Worm (Caenorhabditis elegans) whole organism, L4 larva: Measurements from ENCODE around the gene F17E9.15.

Source experiments
- F26F4.8 ChIP-seq: fragments of 200-800 bp; sonication (Bioruptor generic); conservative IDR thresholded peaks from 2 replicates; pipeline ENCODE4 v1.3.6; 2022; ENCODE audit warnings: missing genetic modification characterization, missing compliant biosample characterization
- F37D6.2 ChIP-seq: sonication (generic microtip); optimal IDR thresholded peaks from 2 replicates; lab custom pipeline; 2016; ENCODE audit warnings: mild to moderate bottlenecking, missing genetic modification characterization, missing compliant biosample characterization
- F49E8.2 ChIP-seq: sonication (generic microtip); optimal IDR thresholded peaks from 2 replicates; lab custom pipeline; 2016; ENCODE audit warnings: missing compliant biosample characterization, mild to moderate bottlenecking, missing genetic modification characterization, borderline replicate concordance
- R02D3.7 ChIP-seq: fragments of 150-350 bp; sonication (generic microtip); optimal IDR thresholded peaks from 3 replicates; lab custom pipeline; 2014; ENCODE audit warnings: missing biosample characterization, missing genetic modification characterization
- T20F7.1 ChIP-seq: fragments of 200-800 bp; sonication (Bioruptor generic); optimal IDR thresholded peaks from 2 replicates; lab custom pipeline; 2018; ENCODE audit warnings: mild to moderate bottlenecking, missing genetic modification characterization, missing compliant biosample characterization
- T26A8.4 ChIP-seq: fragments of 200-800 bp; sonication (Bioruptor generic); IDR thresholded peaks from 2 replicates; pipeline ENCODE4 v1.3.6; 2022; ENCODE audit warnings: missing genetic modification characterization, missing compliant biosample characterization
- Y75B8A.6 ChIP-seq: fragments of 200-800 bp; sonication (Bioruptor generic); IDR thresholded peaks from 2 replicates; pipeline ENCODE4 v1.3.6; 2022; ENCODE audit warnings: missing genetic modification reagents, missing genetic modification characterization, missing compliant biosample characterization
- ama-1 ChIP-seq: fragments of 150-350 bp; optimal IDR thresholded peaks from 2 replicates; lab custom pipeline; 2014; ENCODE audit warnings: inconsistent platforms, mixed read lengths
- ceh-20 ChIP-seq: fragments of 200-800 bp; sonication (Bioruptor generic); IDR thresholded peaks from 2 replicates; pipeline ENCODE4 v1.3.6; 2022; ENCODE audit warnings: missing genetic modification reagents, missing genetic modification characterization, missing compliant biosample characterization
- ceh-28 ChIP-seq: fragments of 150-350 bp; optimal IDR thresholded peaks from 2 replicates; lab custom pipeline; 2014; ENCODE audit warnings: missing biosample characterization, missing genetic modification reagents, missing genetic modification characterization
- ceh-32 ChIP-seq: sonication (generic microtip); optimal IDR thresholded peaks from 2 replicates; lab custom pipeline; 2016; ENCODE audit warnings: mild to moderate bottlenecking, missing genetic modification characterization, missing compliant biosample characterization; ENCODE audit not compliant: poor library complexity
- daf-16 ChIP-seq, 3 experiments: sonication (generic microtip); optimal IDR thresholded peaks; 2 replicates each; lab custom pipeline; 2016 to 2017; ENCODE audit warnings: missing genetic modification characterization in 3 of 3, missing genetic modification reagents in 3 of 3, mild to moderate bottlenecking in 2 of 3, missing compliant biosample characterization in 2 of 3, missing biosample characterization in 1 of 3, moderate library complexity in 1 of 3
- daf-8 ChIP-seq: fragments of 200-800 bp; sonication (Bioruptor generic); IDR thresholded peaks from 2 replicates; pipeline ENCODE4 v1.3.6; 2022; ENCODE audit warnings: missing genetic modification characterization, missing compliant biosample characterization
- dmd-9 ChIP-seq: fragments of 200-800 bp; sonication (Bioruptor generic); IDR thresholded peaks from 2 replicates; pipeline ENCODE4 v1.3.6; 2022; ENCODE audit warnings: missing genetic modification reagents, missing genetic modification characterization, missing compliant biosample characterization
- dpl-1 ChIP-seq: fragments of 150-350 bp; optimal IDR thresholded peaks from 2 replicates; lab custom pipeline; 2014; ENCODE audit warnings: missing biosample characterization, missing genetic modification reagents, missing genetic modification characterization
- egl-27 ChIP-seq: sonication (generic microtip); optimal IDR thresholded peaks from 3 replicates; lab custom pipeline; 2017; ENCODE audit warnings: missing biosample characterization, missing genetic modification reagents, missing genetic modification characterization
- hlh-30 ChIP-seq: sonication (generic microtip); optimal IDR thresholded peaks from 2 replicates; lab custom pipeline; 2017; ENCODE audit warnings: antibody characterized with exemption, mild to moderate bottlenecking, missing genetic modification characterization, missing compliant biosample characterization; ENCODE audit not compliant: insufficient read depth
- jun-1 ChIP-seq: fragments of 150-350 bp; optimal IDR thresholded peaks from 2 replicates; lab custom pipeline; 2014; ENCODE audit warnings: missing biosample characterization, missing genetic modification reagents, missing genetic modification characterization
- lin-29 ChIP-seq: fragments of 200-800 bp; sonication (Bioruptor generic); IDR thresholded peaks from 2 replicates; pipeline ENCODE4 v1.3.6; 2022; ENCODE audit warnings: missing genetic modification reagents, missing genetic modification characterization, missing compliant biosample characterization
- lin-38 ChIP-seq: fragments of 200-800 bp; sonication (Bioruptor generic); IDR thresholded peaks from 2 replicates; pipeline ENCODE4 v1.3.6; 2022; ENCODE audit warnings: missing genetic modification reagents, missing genetic modification characterization, missing compliant biosample characterization
- lin-39 ChIP-seq: fragments of 150-350 bp; optimal IDR thresholded peaks from 2 replicates; lab custom pipeline; 2014; ENCODE audit warnings: missing biosample characterization, missing genetic modification reagents, missing genetic modification characterization
- lir-3 ChIP-seq: sonication (generic microtip); optimal IDR thresholded peaks from 2 replicates; lab custom pipeline; 2016; ENCODE audit warnings: mild to moderate bottlenecking, missing genetic modification characterization, missing compliant biosample characterization
- madf-5 ChIP-seq, 2 experiments: fragments of 200-800 bp; sonication (Bioruptor generic); IDR thresholded peaks; 2 replicates each; pipeline ENCODE4 v1.3.6; 2022; ENCODE audit warnings: missing compliant biosample characterization in 2 of 2, missing genetic modification characterization in 2 of 2
- mdl-1 ChIP-seq, 2 experiments: fragments of 150-350 bp in 1 of 2; sonication (generic microtip) in 1 of 2; optimal IDR thresholded peaks; 2 replicates each; lab custom pipeline; 2014 to 2017; ENCODE audit warnings: missing biosample characterization in 2 of 2, missing genetic modification characterization in 2 of 2
- mep-1 ChIP-seq: fragments of 150-350 bp; sonication (generic microtip); optimal IDR thresholded peaks from 3 replicates; lab custom pipeline; 2014; ENCODE audit warnings: missing biosample characterization, missing genetic modification characterization
- mxl-3 ChIP-seq: fragments of 200-800 bp; sonication (Bioruptor generic); optimal IDR thresholded peaks from 2 replicates; lab custom pipeline; 2018; ENCODE audit warnings: mild to moderate bottlenecking, missing genetic modification characterization, missing compliant biosample characterization
- nhr-11 ChIP-seq: fragments of 150-350 bp; optimal IDR thresholded peaks from 2 replicates; lab custom pipeline; 2014; ENCODE audit warnings: missing biosample characterization, missing genetic modification characterization
- nhr-237 ChIP-seq: sonication (generic microtip); optimal IDR thresholded peaks from 2 replicates; lab custom pipeline; 2017; ENCODE audit warnings: missing biosample characterization, missing genetic modification characterization
- nhr-28 ChIP-seq: fragments of 150-350 bp; optimal IDR thresholded peaks from 2 replicates; lab custom pipeline; 2014; ENCODE audit warnings: missing biosample characterization, missing genetic modification characterization
- nhr-48 ChIP-seq: sonication (generic microtip); optimal IDR thresholded peaks from 2 replicates; lab custom pipeline; 2016; ENCODE audit warnings: mild to moderate bottlenecking, missing genetic modification characterization, missing compliant biosample characterization
- nhr-6 ChIP-seq: fragments of 150-350 bp; optimal IDR thresholded peaks from 2 replicates; lab custom pipeline; 2014; ENCODE audit warnings: missing biosample characterization, missing genetic modification characterization
- rbr-2 ChIP-seq: sonication (generic microtip); optimal IDR thresholded peaks from 2 replicates; lab custom pipeline; 2016; ENCODE audit warnings: missing genotype, missing genetic modification characterization, missing compliant biosample characterization
- saeg-2 ChIP-seq: fragments of 200-800 bp; sonication (Bioruptor generic); IDR thresholded peaks from 2 replicates; pipeline ENCODE4 v1.3.6; 2022; ENCODE audit warnings: missing genetic modification reagents, missing genetic modification characterization, missing compliant biosample characterization
- sdz-12 ChIP-seq: fragments of 200-800 bp; sonication (Bioruptor generic); optimal IDR thresholded peaks from 2 replicates; lab custom pipeline; 2018; ENCODE audit warnings: mild to moderate bottlenecking, missing genetic modification characterization, missing compliant biosample characterization
- skn-1 ChIP-seq: fragments of 150-350 bp; optimal IDR thresholded peaks from 2 replicates; lab custom pipeline; 2014; ENCODE audit warnings: missing biosample characterization, missing genetic modification characterization
- snpc-1.2 ChIP-seq: fragments of 200-800 bp; sonication (Bioruptor generic); IDR thresholded peaks from 2 replicates; pipeline ENCODE4 v1.3.6; 2022; ENCODE audit warnings: missing genetic modification reagents, missing genetic modification characterization, missing compliant biosample characterization
- spr-1 ChIP-seq: sonication (generic microtip); optimal IDR thresholded peaks from 2 replicates; lab custom pipeline; 2016; ENCODE audit warnings: mild to moderate bottlenecking, missing genetic modification characterization, missing compliant biosample characterization
- spr-3 ChIP-seq: fragments of 200-800 bp; sonication (Bioruptor generic); optimal IDR thresholded peaks from 2 replicates; lab custom pipeline; 2018; ENCODE audit warnings: mild to moderate bottlenecking, missing genetic modification characterization, missing compliant biosample characterization
- tag-97 ChIP-seq: fragments of 200-800 bp; sonication (Bioruptor generic); IDR thresholded peaks from 2 replicates; pipeline ENCODE4 v1.3.6; 2022; ENCODE audit warnings: missing genetic modification characterization, missing compliant biosample characterization
- unc-130 ChIP-seq: sonication (generic microtip); optimal IDR thresholded peaks from 2 replicates; lab custom pipeline; 2016; ENCODE audit warnings: missing genetic modification reagents, missing genetic modification characterization, missing compliant biosample characterization
- unc-39 ChIP-seq: sonication (generic microtip); optimal IDR thresholded peaks from 2 replicates; lab custom pipeline; 2017; ENCODE audit warnings: missing biosample characterization, missing genetic modification characterization
- unc-62 ChIP-seq, 3 experiments: fragments of 150-350 bp in 1 of 3; sonication (generic microtip); optimal IDR thresholded peaks in 2 of 3; peaks in 1 of 3; 1 replicate in 1 of 3; 2 replicates in 2 of 3; lab custom pipeline; 2014 to 2017; ENCODE audit warnings: missing biosample characterization in 3 of 3, missing genetic modification characterization in 3 of 3, missing genetic modification reagents in 3 of 3, missing genotype in 1 of 3
- zfp-3 ChIP-seq: fragments of 200-800 bp; sonication (Bioruptor generic); conservative IDR thresholded peaks from 2 replicates; pipeline ENCODE4 v1.3.6; 2022; ENCODE audit warnings: missing genetic modification reagents, missing genetic modification characterization, missing compliant biosample characterization
- zip-11 ChIP-seq: fragments of 200-800 bp; sonication (Bioruptor generic); IDR thresholded peaks from 2 replicates; pipeline ENCODE4 v1.3.6; 2022; ENCODE audit warnings: missing genetic modification characterization, missing compliant biosample characterization
- ztf-7 ChIP-seq: fragments of 150-350 bp; optimal IDR thresholded peaks from 2 replicates; lab custom pipeline; 2014; ENCODE audit warnings: missing biosample characterization, missing genetic modification characterization

Gene F17E9.15

ce11 chrIV:8347051-8347450 lies at the start of gene F17E9.15, which contains the start of gene F17E9.18:
Gene F17E9.15 (plus strand): TSS chrIV:8347418.
Gene F17E9.18 (minus strand): TSS chrIV:8347151.
- TF ChIP-seq daf-8 (GFP tag; lab: Robert Waterston, UW) (no peak), madf-5 (GFP tag; IDR thresholded peaks at IDR 0.05; lab: Robert Waterston, UW) (no peak), jun-1 (no peak), ceh-28 (tag; lab: Kevin White, UChicago) (no peak), nhr-6 (tag; lab: Kevin White, UChicago) (no peak), nhr-48 (tag; lab: Kevin White, UChicago) (no peak), saeg-2 (GFP tag; lab: Robert Waterston, UW) (no peak), sdz-12 (no peak), skn-1 (tag; lab: Kevin White, UChicago) (no peak)
- TF ChIP-seq, all 104 proteins: peak for 0

DNA sequence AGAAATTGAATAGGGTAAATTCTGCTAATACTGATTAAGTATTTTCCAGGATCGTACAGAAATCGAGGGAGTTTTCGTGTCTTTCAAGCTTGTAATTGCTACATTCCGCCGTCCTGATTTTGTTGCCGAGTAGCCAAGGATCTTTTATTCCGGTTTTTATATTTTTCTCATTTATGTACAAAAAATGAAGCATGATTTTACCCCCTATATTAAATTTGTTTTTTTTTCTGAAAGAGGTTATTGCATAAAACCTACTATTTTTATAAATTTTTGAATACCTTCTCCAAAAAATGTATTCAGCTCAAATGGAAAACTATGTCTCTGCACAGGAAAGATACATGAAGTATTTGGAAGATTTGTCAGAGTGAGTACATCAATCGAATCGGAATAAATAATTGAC lies 47.6 kb upstream of the F17E9.15 start, which contains the start of gene F35H10.6:
Gene F35H10.6 (plus strand): TSS at position 301 of the 400 bp plus-strand sequence.
- TF ChIP-seq lin-39 (no peak), egl-27 (tag; lab: Kevin White, UChicago) (no peak), saeg-2 (GFP tag; lab: Robert Waterston, UW) (no peak), spr-3 (no peak)

- no peak for TF ChIP-seq daf-16 (GFP tag; optimal IDR thresholded peaks at IDR 0.05; lab: Kevin White, UChicago)
- no peak for TF ChIP-seq daf-16 (tag; optimal IDR thresholded peaks at IDR 0.05; lab: Kevin White, UChicago)
- 0 out of 2 replicates have a peak, but pooled peaks have one; percentile 8 for TF ChIP-seq lin-38 (GFP tag; lab: Robert Waterston, UW)
Observed at ce11 chrIV:8300468-8300867, 46.8 kb upstream of the F17E9.15 start, which contains the start of gene F35H10.5. Gene F35H10.5 (plus strand): TSS chrIV:8300768.

DNA sequence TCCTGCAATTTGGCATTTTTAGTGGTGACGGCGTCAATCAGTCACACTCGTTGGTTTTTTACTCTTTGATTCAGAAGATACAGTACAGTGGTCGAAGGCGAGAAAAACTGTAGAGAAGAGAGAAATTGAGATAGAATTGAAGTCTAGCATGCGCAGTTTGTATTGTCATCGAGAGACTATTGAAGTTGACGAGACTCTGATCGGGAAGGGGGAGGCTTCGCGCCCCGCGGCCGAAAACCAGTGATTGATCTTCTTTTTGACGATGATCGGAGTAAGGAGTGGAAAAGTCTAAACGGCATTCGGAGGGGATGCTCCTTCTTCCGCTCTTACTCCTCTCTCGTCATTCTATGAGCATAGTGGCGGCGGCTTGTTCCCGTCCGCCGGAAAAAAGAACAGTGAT lies 45.3 kb upstream of the F17E9.15 start:
- TF ChIP-seq unc-62 (GFP tag; optimal IDR thresholded peaks at IDR 0.05 in 1 of 2; lab: Kevin White, UChicago) (peak in 1 of 2 experiments; percentile 88), unc-62 (tag; optimal IDR thresholded peaks at IDR 0.05; lab: Kevin White, UChicago) (no peak), T20F7.1 (GFP tag; lab: Kevin White, UChicago) (no peak), mep-1 (tag; lab: Kevin White, UChicago) (peak; percentile 57), nhr-237 (tag; lab: Kevin White, UChicago) (no peak), hlh-30 (tag; lab: Kevin White, UChicago) (no peak), mxl-3 (GFP tag; lab: Kevin White, UChicago) (peak; percentile 62), dpl-1 (GFP tag; lab: Kevin White, UChicago) (no peak), T26A8.4 (GFP tag; lab: Robert Waterston, UW) (no peak), spr-1 (tag; lab: Kevin White, UChicago) (no peak), nhr-28 (tag; lab: Kevin White, UChicago) (peak; percentile 93), ceh-20 (no peak), snpc-1.2 (no peak), ztf-7 (no peak), lir-3 (tag; lab: Kevin White, UChicago) (no peak), unc-130 (GFP tag; lab: Kevin White, UChicago) (no peak), ama-1 (no peak), lin-38 (GFP tag; lab: Robert Waterston, UW) (no peak), lin-29 (GFP tag; lab: Robert Waterston, UW) (no peak), unc-39 (tag; lab: Kevin White, UChicago) (no peak), nhr-11 (tag; lab: Kevin White, UChicago) (peak; percentile 12), mdl-1 (tag; optimal IDR thresholded peaks at IDR 0.05; lab: Kevin White, UChicago) (peak in 1 of 2 experiments; percentile 62), Y75B8A.6 (GFP tag; lab: Robert Waterston, UW) (no peak), nhr-6 (tag; lab: Kevin White, UChicago) (no peak), rbr-2 (tag; lab: Kevin White, UChicago) (no peak), tag-97 (GFP tag; lab: Robert Waterston, UW) (no peak), R02D3.7 (tag; lab: Kevin White, UChicago) (no peak), F49E8.2 (no peak), dmd-9 (no peak), F37D6.2 (tag; lab: Kevin White, UChicago) (no peak), egl-27 (tag; lab: Kevin White, UChicago) (no peak), ceh-32 (no peak), zip-11 (GFP tag; lab: Robert Waterston, UW) (no peak), ceh-28 (tag; lab: Kevin White, UChicago) (no peak), zfp-3 (GFP tag; lab: Robert Waterston, UW) (no peak), F26F4.8 (GFP tag; lab: Robert Waterston, UW) (no peak), saeg-2 (GFP tag; lab: Robert Waterston, UW) (no peak)
